Fruit fly (Drosophila melanogaster) whole organism, prepupa: ENCODE measurements around the gene CG10154.

Source experiments
- Blimp-1 ChIP-seq: fragments of 200-800 bp; sonication (Bioruptor generic); optimal IDR thresholded peaks from 3 replicates; lab custom pipeline; 2017; ENCODE audit warnings: missing biosample characterization, missing genetic modification characterization, mild to moderate bottlenecking, moderate library complexity, missing genetic modification reagents
- CG10631 ChIP-seq: fragments of 200-800 bp; sonication (Bioruptor generic); optimal IDR thresholded peaks from 2 replicates; lab custom pipeline; 2016; ENCODE audit warnings: missing biosample characterization, missing genetic modification characterization
- CG11294 ChIP-seq: fragments of 200-800 bp; sonication (Bioruptor generic); IDR thresholded peaks from 2 replicates; pipeline ENCODE4 v1.3.6; 2022; ENCODE audit warnings: missing biosample characterization, missing genetic modification characterization
- CG11762 ChIP-seq: fragments of 200-800 bp; sonication (Bioruptor generic); optimal IDR thresholded peaks from 3 replicates; lab custom pipeline; 2016; ENCODE audit warnings: missing biosample characterization, missing genetic modification characterization; ENCODE audit not compliant: insufficient read depth
- CG11902 ChIP-seq: fragments of 200-800 bp; sonication (Bioruptor generic); optimal IDR thresholded peaks from 3 replicates; lab custom pipeline; 2016; ENCODE audit warnings: missing biosample characterization, missing genetic modification characterization
- CG15336 ChIP-seq: fragments of 200-800 bp; sonication (Bioruptor generic); IDR thresholded peaks from 2 replicates; pipeline ENCODE4 v1.3.6; 2022; ENCODE audit warnings: missing biosample characterization, missing genetic modification characterization
- CG1621 ChIP-seq: fragments of 200-800 bp; sonication (Bioruptor generic); optimal IDR thresholded peaks from 3 replicates; lab custom pipeline; 2018; ENCODE audit warnings: missing biosample characterization, mild to moderate bottlenecking, missing genetic modification characterization
- CG3032 ChIP-seq: fragments of 200-800 bp; optimal IDR thresholded peaks from 2 replicates; lab custom pipeline; 2019; ENCODE audit warnings: missing biosample characterization, mild to moderate bottlenecking, missing genetic modification characterization, moderate library complexity
- CG31627 ChIP-seq: fragments of 200-800 bp; sonication (Bioruptor generic); optimal IDR thresholded peaks from 3 replicates; lab custom pipeline; 2016; ENCODE audit warnings: missing biosample characterization, missing genetic modification characterization
- CG32006 ChIP-seq: fragments of 200-800 bp; sonication (Bioruptor generic); optimal IDR thresholded peaks from 3 replicates; lab custom pipeline; 2017; ENCODE audit warnings: missing biosample characterization, mild to moderate bottlenecking, missing genetic modification characterization
- CG34406 ChIP-seq: fragments of 200-800 bp; sonication (Bioruptor generic); optimal IDR thresholded peaks from 3 replicates; lab custom pipeline; 2016; ENCODE audit warnings: missing biosample characterization, missing genetic modification characterization
- CG3919 ChIP-seq: fragments of 200-800 bp; sonication (Bioruptor generic); optimal IDR thresholded peaks from 3 replicates; lab custom pipeline; 2016; ENCODE audit warnings: missing biosample characterization, missing genetic modification characterization
- CG4318 ChIP-seq: fragments of 200-800 bp; sonication (Bioruptor generic); optimal IDR thresholded peaks from 3 replicates; lab custom pipeline; 2017; ENCODE audit warnings: missing biosample characterization, mild to moderate bottlenecking, missing genetic modification characterization
- CG6163 ChIP-seq: fragments of 200-800 bp; sonication (Bioruptor generic); IDR thresholded peaks from 3 replicates; pipeline ENCODE4 v1.3.6; 2022; ENCODE audit warnings: missing biosample characterization, missing genetic modification characterization
- CG6276 ChIP-seq: fragments of 200-800 bp; sonication (Bioruptor generic); optimal IDR thresholded peaks from 2 replicates; lab custom pipeline; 2017; ENCODE audit warnings: missing biosample characterization, mild to moderate bottlenecking, missing genetic modification characterization
- CG6792 ChIP-seq: fragments of 200-800 bp; sonication (Bioruptor generic); optimal IDR thresholded peaks from 3 replicates; lab custom pipeline; 2016; ENCODE audit warnings: missing biosample characterization, missing genetic modification characterization
- CG6808 ChIP-seq: fragments of 200-800 bp; sonication (Bioruptor generic); optimal IDR thresholded peaks from 3 replicates; lab custom pipeline; 2017; ENCODE audit warnings: missing biosample characterization, missing genetic modification characterization, mild to moderate bottlenecking, moderate library complexity, missing genetic modification reagents
- CG7368 ChIP-seq: fragments of 200-800 bp; sonication (Bioruptor generic); optimal IDR thresholded peaks from 3 replicates; lab custom pipeline; 2016; ENCODE audit warnings: missing biosample characterization, missing genetic modification characterization
- CG8119 ChIP-seq: fragments of 200-800 bp; sonication (Bioruptor generic); IDR thresholded peaks from 3 replicates; pipeline ENCODE4 v1.3.6; 2022; ENCODE audit warnings: missing biosample characterization, missing genetic modification characterization
- CG8319 ChIP-seq: fragments of 200-800 bp; sonication (Bioruptor generic); optimal IDR thresholded peaks from 3 replicates; lab custom pipeline; 2016; ENCODE audit warnings: missing biosample characterization, missing genetic modification characterization
- CG8632 ChIP-seq: fragments of 200-800 bp; sonication (Bioruptor generic); optimal IDR thresholded peaks from 3 replicates; lab custom pipeline; 2016; ENCODE audit warnings: missing biosample characterization, missing genetic modification characterization
- Eip78C ChIP-seq: fragments of 200-800 bp; sonication (Bioruptor generic); peaks from one replicate; lab custom pipeline; 2016; ENCODE audit warnings: missing biosample characterization, missing genetic modification characterization
- Eip93F ChIP-seq: fragments of 200-800 bp; sonication (Bioruptor generic); optimal IDR thresholded peaks from 2 replicates; lab custom pipeline; 2016; ENCODE audit warnings: missing biosample characterization, mild to moderate bottlenecking, missing genetic modification characterization
- Ets21C ChIP-seq: fragments of 200-800 bp; sonication (Bioruptor generic); optimal IDR thresholded peaks from 3 replicates; lab custom pipeline; 2016; ENCODE audit warnings: missing biosample characterization, missing genetic modification characterization
- Ets96B ChIP-seq: fragments of 200-800 bp; optimal IDR thresholded peaks from 2 replicates; lab custom pipeline; 2019; ENCODE audit warnings: missing biosample characterization, mild to moderate bottlenecking, missing genetic modification characterization, moderate library complexity
- Gug ChIP-seq: fragments of 200-800 bp; sonication (Bioruptor generic); IDR thresholded peaks from 2 replicates; pipeline ENCODE4 v1.3.6; 2022; ENCODE audit warnings: missing biosample characterization, missing genetic modification characterization
- Hr38 ChIP-seq: sonication (Bioruptor generic); optimal IDR thresholded peaks from 2 replicates; lab custom pipeline; 2016; ENCODE audit warnings: missing biosample characterization, missing genetic modification characterization
- Hr39 ChIP-seq: fragments of 200-800 bp; sonication (Bioruptor generic); optimal IDR thresholded peaks from 2 replicates; lab custom pipeline; 2016; ENCODE audit warnings: missing biosample characterization, missing genetic modification characterization
- Hr4 ChIP-seq: fragments of 200-800 bp; sonication (Bioruptor generic); optimal IDR thresholded peaks from 3 replicates; lab custom pipeline; 2016; ENCODE audit warnings: missing biosample characterization, missing genetic modification characterization
- Lpt ChIP-seq: fragments of 200-800 bp; sonication (Bioruptor generic); optimal IDR thresholded peaks from 3 replicates; lab custom pipeline; 2016; ENCODE audit warnings: missing biosample characterization, missing genetic modification characterization
- Met ChIP-seq: fragments of 200-800 bp; sonication (Bioruptor generic); optimal IDR thresholded peaks from 3 replicates; lab custom pipeline; 2016; ENCODE audit warnings: missing biosample characterization, missing genetic modification characterization
- OdsH ChIP-seq: fragments of 200-800 bp; sonication (Bioruptor generic); optimal IDR thresholded peaks from 3 replicates; lab custom pipeline; 2016; ENCODE audit warnings: missing biosample characterization, missing genetic modification characterization
- Smox ChIP-seq: fragments of 200-800 bp; sonication (Bioruptor generic); optimal IDR thresholded peaks from 3 replicates; lab custom pipeline; 2016; ENCODE audit warnings: missing biosample characterization, missing genetic modification characterization
- Sox102F ChIP-seq: fragments of 200-800 bp; sonication (Bioruptor generic); optimal IDR thresholded peaks from 2 replicates; lab custom pipeline; 2016; ENCODE audit warnings: missing biosample characterization, mild to moderate bottlenecking, missing genetic modification characterization
- Sox14 ChIP-seq: fragments of 200-800 bp; sonication (Bioruptor generic); optimal IDR thresholded peaks from 3 replicates; lab custom pipeline; 2016; ENCODE audit warnings: missing biosample characterization, missing genetic modification characterization
- Sox15 ChIP-seq: fragments of 200-800 bp; sonication (Bioruptor generic); optimal IDR thresholded peaks from 3 replicates; lab custom pipeline; 2016; ENCODE audit warnings: missing biosample characterization, missing genetic modification characterization
- achi ChIP-seq: fragments of 200-800 bp; sonication (Bioruptor generic); optimal IDR thresholded peaks from 3 replicates; lab custom pipeline; 2016; ENCODE audit warnings: missing biosample characterization, missing genetic modification characterization
- acj6 ChIP-seq: fragments of 200-800 bp; sonication (Bioruptor generic); optimal IDR thresholded peaks from 3 replicates; lab custom pipeline; 2016; ENCODE audit warnings: missing biosample characterization, missing genetic modification characterization
- cyc ChIP-seq: fragments of 200-800 bp; sonication (Bioruptor generic); optimal IDR thresholded peaks from 3 replicates; lab custom pipeline; 2016; ENCODE audit warnings: missing biosample characterization, missing genetic modification characterization
- dac ChIP-seq: fragments of 200-800 bp; sonication (Bioruptor generic); optimal IDR thresholded peaks from 2 replicates; lab custom pipeline; 2017; ENCODE audit warnings: missing biosample characterization, mild to moderate bottlenecking, missing genetic modification characterization
- eg ChIP-seq: fragments of 200-800 bp; sonication (Bioruptor generic); IDR thresholded peaks from 3 replicates; pipeline ENCODE4 v1.3.6; 2022; ENCODE audit warnings: missing biosample characterization, missing genetic modification characterization
- esn ChIP-seq: fragments of 200-800 bp; sonication (Bioruptor generic); optimal IDR thresholded peaks from 2 replicates; lab custom pipeline; 2016; ENCODE audit warnings: missing biosample characterization, mild to moderate bottlenecking, missing genetic modification characterization, moderate library complexity
- fd85E ChIP-seq: fragments of 200-800 bp; sonication (Bioruptor generic); optimal IDR thresholded peaks from 3 replicates; lab custom pipeline; 2016; ENCODE audit warnings: missing biosample characterization, missing genetic modification characterization
- fkh ChIP-seq: fragments of 200-800 bp; sonication (Bioruptor generic); optimal IDR thresholded peaks from 3 replicates; lab custom pipeline; 2017; ENCODE audit warnings: missing biosample characterization, mild to moderate bottlenecking, missing genetic modification characterization, moderate library complexity
- lz ChIP-seq: fragments of 200-800 bp; sonication (Bioruptor generic); optimal IDR thresholded peaks from 3 replicates; lab custom pipeline; 2016; ENCODE audit warnings: missing biosample characterization, missing genetic modification characterization
- net ChIP-seq: fragments of 200-800 bp; sonication (Bioruptor generic); optimal IDR thresholded peaks from 3 replicates; lab custom pipeline; 2016; ENCODE audit warnings: missing biosample characterization, missing genetic modification characterization
- pdm3 ChIP-seq: fragments of 200-800 bp; sonication (Bioruptor generic); optimal IDR thresholded peaks from 3 replicates; lab custom pipeline; 2016; ENCODE audit warnings: missing biosample characterization, missing genetic modification characterization
- salr ChIP-seq, 2 experiments: fragments of 200-800 bp; sonication (Bioruptor generic); optimal IDR thresholded peaks; 3 replicates each; lab custom pipeline; 2016 to 2018; ENCODE audit warnings: missing biosample characterization in 2 of 2, missing genetic modification characterization in 2 of 2, mild to moderate bottlenecking in 1 of 2
- ss ChIP-seq, 2 experiments: fragments of 200-800 bp; sonication (Bioruptor generic); optimal IDR thresholded peaks; 2 replicates in 1 of 2; 3 replicates in 1 of 2; lab custom pipeline; 2017 to 2018; ENCODE audit warnings: mild to moderate bottlenecking in 2 of 2, missing biosample characterization in 2 of 2, missing genetic modification characterization in 2 of 2, moderate library complexity in 1 of 2
- svp ChIP-seq: fragments of 200-800 bp; sonication (Bioruptor generic); peaks from one replicate; lab custom pipeline; 2016; ENCODE audit warnings: missing biosample characterization, missing genetic modification characterization
- topi ChIP-seq: fragments of 200-800 bp; sonication (Bioruptor generic); optimal IDR thresholded peaks from 3 replicates; lab custom pipeline; 2016; ENCODE audit warnings: missing biosample characterization, missing genetic modification characterization
- vri ChIP-seq: fragments of 200-800 bp; sonication (Bioruptor generic); optimal IDR thresholded peaks from 3 replicates; lab custom pipeline; 2016; ENCODE audit warnings: missing biosample characterization, mild to moderate bottlenecking, missing genetic modification characterization

CG10154 gene

DNA sequence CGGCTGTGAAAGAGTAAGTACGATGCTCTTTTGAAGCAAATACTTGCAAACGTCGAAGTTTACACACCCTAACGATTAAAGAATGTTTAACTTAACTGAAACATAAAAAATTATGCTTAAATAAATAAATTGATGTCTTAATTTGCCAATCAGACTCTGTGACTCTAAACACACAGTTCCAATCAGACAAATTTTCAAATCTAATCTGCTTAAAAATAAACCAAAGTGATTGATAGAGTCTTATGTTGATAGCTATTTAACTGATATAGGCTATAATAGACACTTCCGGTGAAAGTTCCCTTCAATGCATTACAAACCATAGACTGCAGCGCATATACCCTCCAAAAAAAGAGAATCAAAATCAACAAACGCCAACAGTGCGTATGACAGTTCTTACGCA is 14.6 kb upstream of the CG10154 start:
- TF ChIP-seq dac (GFP tag; lab: Kevin White, UChicago) = peak; percentile 23
- TF ChIP-seq esn = no peak
- TF ChIP-seq achi (GFP tag; lab: Kevin White, UChicago) = peak; percentile 28
- TF ChIP-seq ss (GFP tag; optimal IDR thresholded peaks at IDR 0.05; lab: Kevin White, UChicago) = no peak
- no peak for TF ChIP-seq Hr38 (GFP tag; lab: Kevin White, UChicago)
- TF ChIP-seq CG6276 (GFP tag; lab: Kevin White, UChicago) = peak; percentile 60
- TF ChIP-seq Lpt (GFP tag; lab: Kevin White, UChicago) = peak; percentile 19
- TF ChIP-seq Smox (GFP tag; lab: Kevin White, UChicago) = peak; percentile 21
- no peak for TF ChIP-seq Blimp-1 (GFP tag; lab: Kevin White, UChicago)
- TF ChIP-seq cyc = peak; percentile 21
- no peak for TF ChIP-seq Ets21C (GFP tag; lab: Kevin White, UChicago)
- TF ChIP-seq Gug (GFP tag; lab: Robert Waterston, UW) = 0 out of 2 replicates have a peak, but pooled peaks have one; percentile 19
- TF ChIP-seq pdm3 = peak; percentile 38
- no peak for TF ChIP-seq Met
- TF ChIP-seq CG8119 (GFP tag; lab: Robert Waterston, UW) = peak; percentile 59; the same call in 2 of the 3 replicates
- peak; percentile 23 for TF ChIP-seq Sox102F (GFP tag; lab: Kevin White, UChicago)
- no peak for TF ChIP-seq CG6792 (GFP tag; lab: Kevin White, UChicago)
- TF ChIP-seq CG11762 (GFP tag; lab: Kevin White, UChicago) = peak; percentile 7
- TF ChIP-seq fd85E = no peak
- peak; percentile 46 for TF ChIP-seq CG31627 (GFP tag; lab: Kevin White, UChicago)
- TF ChIP-seq CG10631 (GFP tag; lab: Kevin White, UChicago) = no peak
- TF ChIP-seq Eip78C (GFP tag; lab: Kevin White, UChicago) = peak; percentile 64
- peak; percentile 72 for TF ChIP-seq Hr4
- TF ChIP-seq CG8319 (GFP tag; lab: Kevin White, UChicago) = no peak
- no peak for TF ChIP-seq CG11902
- TF ChIP-seq CG3032 (tag; lab: Kevin White, UChicago) = no peak
- no peak for TF ChIP-seq CG1621 (tag; lab: Kevin White, UChicago)
- peak; percentile 21 for TF ChIP-seq acj6 (GFP tag; lab: Kevin White, UChicago)
- 0 out of 3 replicates have a peak, but pooled peaks have one; percentile 13 for TF ChIP-seq CG6163 (GFP tag; lab: Robert Waterston, UW)
- TF ChIP-seq OdsH (GFP tag; lab: Kevin White, UChicago) = peak; percentile 46
- TF ChIP-seq CG6808 (GFP tag; lab: Kevin White, UChicago) = peak; percentile 9
- TF ChIP-seq CG15336 (GFP tag; lab: Robert Waterston, UW) = peak; percentile 77
- TF ChIP-seq salr (GFP tag; optimal IDR thresholded peaks at IDR 0.05; lab: Kevin White, UChicago) = peak in 1 of 2 experiments; percentile 37
- TF ChIP-seq CG7368 (GFP tag; lab: Kevin White, UChicago) = no peak
- peak; percentile 44 for TF ChIP-seq Hr39 (GFP tag; lab: Kevin White, UChicago)
- TF ChIP-seq fkh (GFP tag; lab: Kevin White, UChicago) = peak; percentile 18
- TF ChIP-seq Sox14 (GFP tag; lab: Kevin White, UChicago) = peak; percentile 1
- TF ChIP-seq topi (GFP tag; lab: Kevin White, UChicago) = peak; percentile 2
- peak; percentile 5 for TF ChIP-seq CG8632
- peak; percentile 25 for TF ChIP-seq CG3919 (GFP tag; lab: Kevin White, UChicago)
- TF ChIP-seq Ets96B (tag; lab: Kevin White, UChicago) = no peak
- peak; percentile 24; the same call in 2 of the 3 replicates for TF ChIP-seq eg (GFP tag; lab: Robert Waterston, UW)
- no peak for TF ChIP-seq Eip93F (GFP tag; lab: Kevin White, UChicago)
- TF ChIP-seq CG32006 (GFP tag; lab: Kevin White, UChicago) = peak; percentile 70
- TF ChIP-seq vri (GFP tag; lab: Kevin White, UChicago) = peak; percentile 36
- TF ChIP-seq CG34406 (GFP tag; lab: Kevin White, UChicago) = peak; percentile 24
- peak; percentile 16 for TF ChIP-seq lz (GFP tag; lab: Kevin White, UChicago)
- TF ChIP-seq net (GFP tag; lab: Kevin White, UChicago) = peak; percentile 38
- peak; percentile 82 for TF ChIP-seq svp (GFP tag; lab: Kevin White, UChicago)
- TF ChIP-seq CG4318 (GFP tag; lab: Kevin White, UChicago) = peak; percentile 15
- TF ChIP-seq CG11294 (GFP tag; lab: Robert Waterston, UW) = peak; percentile 48; the same call in 1 of the 2 replicates
- TF ChIP-seq Sox15 = no peak
